Worm (Caenorhabditis elegans) whole organism, L3 larva: ENCODE results near the gene srx-122.

Experiments used
- ceh-16 ChIP-seq: sonication (generic microtip); optimal IDR thresholded peaks from 2 replicates; lab custom pipeline; 2017; ENCODE audit warnings: missing biosample characterization, missing genetic modification characterization
- daf-12 ChIP-seq: fragments of 150-350 bp; optimal IDR thresholded peaks from 2 replicates; lab custom pipeline; 2014; ENCODE audit warnings: missing biosample characterization, missing genetic modification reagents, missing genetic modification characterization
- jun-1 ChIP-seq: fragments of 150-350 bp; optimal IDR thresholded peaks from 2 replicates; lab custom pipeline; 2014; ENCODE audit warnings: missing biosample characterization, missing genetic modification reagents, missing genetic modification characterization
- lin-15B ChIP-seq: fragments of 150-350 bp; optimal IDR thresholded peaks from 2 replicates; lab custom pipeline; 2014; ENCODE audit warnings: missing biosample characterization, missing genetic modification characterization
- lsy-12 ChIP-seq: sonication (generic microtip); optimal IDR thresholded peaks from 2 replicates; lab custom pipeline; 2016; ENCODE audit warnings: mild to moderate bottlenecking, missing genetic modification characterization, missing compliant biosample characterization
- nhr-11 ChIP-seq: fragments of 150-350 bp; optimal IDR thresholded peaks from 2 replicates; lab custom pipeline; 2014; ENCODE audit warnings: missing biosample characterization, missing genetic modification characterization
- nhr-77 ChIP-seq: fragments of 150-350 bp; optimal IDR thresholded peaks from 2 replicates; lab custom pipeline; 2014; ENCODE audit warnings: missing biosample characterization, missing genetic modification characterization
- snpc-4 ChIP-seq: fragments of 150-350 bp; optimal IDR thresholded peaks from 2 replicates; lab custom pipeline; 2014; ENCODE audit warnings: missing biosample characterization, missing genetic modification characterization

DNA sequence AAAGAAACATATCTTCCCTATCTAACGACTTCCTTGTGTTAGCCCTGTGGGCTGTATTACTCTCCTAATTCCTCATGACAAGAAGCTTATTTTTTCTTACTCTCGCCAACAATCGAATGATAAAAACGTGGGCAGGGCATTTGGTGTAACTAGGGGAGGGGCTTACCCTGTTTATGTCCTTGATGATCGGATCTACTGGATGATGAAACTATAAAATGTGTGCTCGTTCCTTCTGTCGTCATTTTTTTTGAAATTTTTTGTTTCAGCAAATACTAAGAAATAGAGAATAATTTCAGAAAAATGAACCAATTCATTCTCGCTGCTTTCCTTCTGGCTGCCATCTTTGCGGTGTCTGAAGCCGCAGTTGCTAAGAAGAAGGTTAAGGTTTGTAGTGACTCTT lies 44.8 kb upstream of the srx-122 start, which contains the start of gene C17B7.3:
- TF ChIP-seq nhr-11 (tag; lab: Kevin White, UChicago) (no peak), daf-12 (tag; lab: Kevin White, UChicago) (no peak), lsy-12 (tag; lab: Kevin White, UChicago) (no peak), lin-15B (tag; lab: Kevin White, UChicago) (no peak), nhr-77 (no peak), snpc-4 (tag; lab: Kevin White, UChicago) (no peak), ceh-16 (tag; lab: Kevin White, UChicago) (no peak), jun-1 (tag; lab: Kevin White, UChicago) (no peak)
